Worm (Caenorhabditis elegans) whole organism, early embryonic: ENCODE measurements around the gene K06H6.5.

Experiments
- B0310.2 ChIP-seq: sonication (generic microtip); optimal IDR thresholded peaks from 2 replicates; lab custom pipeline; 2016; ENCODE audit warnings: mild to moderate bottlenecking, missing genetic modification characterization, missing compliant biosample characterization
- aly-1 ChIP-seq: sonication (generic microtip); optimal IDR thresholded peaks from 2 replicates; lab custom pipeline; 2016; ENCODE audit warnings: missing genetic modification characterization, missing compliant biosample characterization
- ama-1 ChIP-seq: fragments of 150-350 bp; optimal IDR thresholded peaks from 2 replicates; lab custom pipeline; 2014
- ceh-13 ChIP-seq: fragments of 200-800 bp; sonication (Bioruptor generic); optimal IDR thresholded peaks from 2 replicates; lab custom pipeline; 2018; ENCODE audit warnings: mild to moderate bottlenecking, missing genetic modification characterization, missing compliant biosample characterization
- ceh-36 ChIP-seq: sonication (generic microtip); optimal IDR thresholded peaks from 2 replicates; lab custom pipeline; 2016; ENCODE audit warnings: missing genetic modification characterization, inconsistent platforms, missing compliant biosample characterization
- ets-7 ChIP-seq: sonication (generic microtip); optimal IDR thresholded peaks from 2 replicates; lab custom pipeline; 2016; ENCODE audit warnings: missing genotype, missing genetic modification characterization, missing compliant biosample characterization
- flt-1 ChIP-seq: fragments of 200-800 bp; sonication (Bioruptor generic); IDR thresholded peaks from 2 replicates; pipeline ENCODE4 v1.3.6; 2022; ENCODE audit warnings: missing genetic modification characterization, missing compliant biosample characterization
- hmbx-1 ChIP-seq: sonication (generic microtip); optimal IDR thresholded peaks from 2 replicates; lab custom pipeline; 2016; ENCODE audit warnings: mild to moderate bottlenecking, missing genetic modification characterization, missing compliant biosample characterization
- hnd-1 ChIP-seq: sonication (generic microtip); optimal IDR thresholded peaks from 2 replicates; lab custom pipeline; 2016; ENCODE audit warnings: missing genetic modification characterization, missing compliant biosample characterization
- pes-1 ChIP-seq: fragments of 200-800 bp; sonication (Bioruptor generic); IDR thresholded peaks from 2 replicates; pipeline ENCODE4 v1.3.6; 2022; ENCODE audit warnings: missing genetic modification reagents, missing genetic modification characterization, missing compliant biosample characterization
- scrt-1 ChIP-seq: fragments of 200-800 bp; sonication (Bioruptor generic); IDR thresholded peaks from 2 replicates; pipeline ENCODE4 v1.3.6; 2022; ENCODE audit warnings: missing genetic modification characterization, missing compliant biosample characterization
- sea-1 ChIP-seq: fragments of 200-800 bp; sonication (Bioruptor generic); conservative IDR thresholded peaks from 2 replicates; pipeline ENCODE4 v1.3.6; 2022; ENCODE audit warnings: missing genetic modification characterization, missing compliant biosample characterization
- tra-4 ChIP-seq: sonication (generic microtip); optimal IDR thresholded peaks from 2 replicates; lab custom pipeline; 2017; ENCODE audit warnings: missing genetic modification characterization, missing compliant biosample characterization

DNA sequence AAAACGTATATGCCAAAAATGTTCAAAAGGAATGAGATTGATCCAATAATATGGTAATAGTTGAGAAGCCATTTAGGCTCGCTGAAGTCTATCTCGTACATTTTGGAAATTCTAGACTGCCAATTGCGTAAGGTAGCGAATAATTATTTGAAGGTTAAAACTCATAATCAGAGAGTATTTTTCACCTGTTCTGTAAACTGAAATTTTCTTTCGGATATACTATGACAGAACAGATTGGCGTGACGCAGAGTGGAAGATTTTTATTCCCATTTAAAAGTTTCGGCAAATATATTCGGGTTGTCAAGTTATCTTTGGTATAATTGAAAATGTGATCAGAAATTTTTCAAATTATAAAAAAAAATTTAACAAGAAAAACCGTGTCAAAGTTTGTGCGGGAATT, 8.1 kb upstream of the K06H6.5 start, which contains the start of gene sri-72:
- TF ChIP-seq ama-1 (lab: Kevin White, UChicago) (no peak), aly-1 (tag; lab: Kevin White, UChicago) (no peak), B0310.2 (no peak), tra-4 (tag; lab: Kevin White, UChicago) (no peak), hmbx-1 (tag; lab: Kevin White, UChicago) (no peak), hnd-1 (tag; lab: Kevin White, UChicago) (no peak), ceh-36 (tag; lab: Kevin White, UChicago) (no peak), ets-7 (tag; lab: Kevin White, UChicago) (no peak), flt-1 (no peak), pes-1 (GFP tag; lab: Robert Waterston, UW) (no peak), sea-1 (GFP tag; lab: Robert Waterston, UW) (no peak), scrt-1 (no peak), ceh-13 (GFP tag; lab: Kevin White, UChicago) (no peak)
